Worm (Caenorhabditis elegans) whole organism, mixed stage, embryonic: ENCODE data around the gene taf-9.

Experiments used
- M03D4.4 ChIP-seq: sonication (generic microtip); optimal IDR thresholded peaks from 2 replicates; lab custom pipeline; 2017; ENCODE audit warnings: mild to moderate bottlenecking, missing genetic modification characterization, missing compliant biosample characterization
- bed-3 ChIP-seq: fragments of 200-800 bp; sonication (Bioruptor generic); optimal IDR thresholded peaks from 3 replicates; lab custom pipeline; 2018; ENCODE audit warnings: mild to moderate bottlenecking, missing genetic modification characterization, moderate library complexity, missing compliant biosample characterization
- blmp-1 ChIP-seq: fragments of 150-350 bp; optimal IDR thresholded peaks from 2 replicates; lab custom pipeline; 2014; ENCODE audit warnings: missing biosample characterization, missing genetic modification characterization
- ceh-39 ChIP-seq: fragments of 150-350 bp; optimal IDR thresholded peaks from 2 replicates; lab custom pipeline; 2014; ENCODE audit warnings: missing biosample characterization, missing genetic modification characterization
- ceh-43 ChIP-seq: fragments of 200-800 bp; sonication (Bioruptor generic); optimal IDR thresholded peaks from 2 replicates; lab custom pipeline; 2018; ENCODE audit warnings: mild to moderate bottlenecking, missing genetic modification characterization, moderate library complexity, missing compliant biosample characterization
- ceh-83 ChIP-seq: fragments of 200-800 bp; sonication (Bioruptor generic); optimal IDR thresholded peaks from 2 replicates; lab custom pipeline; 2018; ENCODE audit warnings: mild to moderate bottlenecking, missing genetic modification characterization, missing compliant biosample characterization
- ces-1 ChIP-seq: fragments of 150-350 bp; optimal IDR thresholded peaks from 2 replicates; lab custom pipeline; 2014; ENCODE audit warnings: missing biosample characterization, missing genetic modification reagents, missing genetic modification characterization
- cnd-1 ChIP-seq: fragments of 200-800 bp; sonication (Bioruptor generic); optimal IDR thresholded peaks from 2 replicates; lab custom pipeline; 2018; ENCODE audit warnings: mild to moderate bottlenecking, missing genetic modification characterization, missing compliant biosample characterization
- drap-1 ChIP-seq: fragments of 200-800 bp; sonication (Bioruptor generic); optimal IDR thresholded peaks from 3 replicates; lab custom pipeline; 2018; ENCODE audit warnings: mild to moderate bottlenecking, missing genetic modification characterization, missing compliant biosample characterization
- elt-1 ChIP-seq: sonication (generic microtip); optimal IDR thresholded peaks from 2 replicates; lab custom pipeline; 2017; ENCODE audit warnings: missing genetic modification characterization, mild to moderate bottlenecking, missing compliant biosample characterization, antibody characterized with exemption, moderate library complexity, borderline replicate concordance; ENCODE audit not compliant: insufficient read depth
- elt-3 ChIP-seq: fragments of 150-350 bp; optimal IDR thresholded peaks from 2 replicates; lab custom pipeline; 2014; ENCODE audit warnings: missing biosample characterization, missing genetic modification characterization
- flh-1 ChIP-seq: fragments of 200-800 bp; sonication (Bioruptor generic); optimal IDR thresholded peaks from 2 replicates; lab custom pipeline; 2018; ENCODE audit warnings: mild to moderate bottlenecking, missing genetic modification characterization, moderate library complexity, missing compliant biosample characterization
- ham-2 ChIP-seq: fragments of 200-800 bp; sonication (Bioruptor generic); optimal IDR thresholded peaks from 2 replicates; lab custom pipeline; 2018; ENCODE audit warnings: mild to moderate bottlenecking, missing genetic modification characterization, missing compliant biosample characterization
- hlh-1 ChIP-seq: fragments of 150-350 bp; optimal IDR thresholded peaks from 2 replicates; lab custom pipeline; 2014; ENCODE audit warnings: missing biosample characterization, missing genetic modification reagents, missing genetic modification characterization
- lin-13 ChIP-seq: fragments of 150-350 bp; optimal IDR thresholded peaks from 2 replicates; lab custom pipeline; 2014; ENCODE audit warnings: missing biosample characterization, missing genetic modification characterization
- lin-32 ChIP-seq: fragments of 200-800 bp; sonication (Bioruptor generic); optimal IDR thresholded peaks from 2 replicates; lab custom pipeline; 2018; ENCODE audit warnings: mild to moderate bottlenecking, missing genetic modification characterization, missing compliant biosample characterization
- mep-1 ChIP-seq: fragments of 150-350 bp; optimal IDR thresholded peaks from 2 replicates; lab custom pipeline; 2017; ENCODE audit warnings: missing biosample characterization, missing genetic modification reagents, missing genetic modification characterization, inconsistent platforms
- mls-2 ChIP-seq: sonication (generic microtip); optimal IDR thresholded peaks from 2 replicates; lab custom pipeline; 2016; ENCODE audit warnings: mild to moderate bottlenecking, missing genetic modification characterization, moderate library complexity, missing compliant biosample characterization
- nhr-12 ChIP-seq: fragments of 150-350 bp; optimal IDR thresholded peaks from 2 replicates; lab custom pipeline; 2014; ENCODE audit warnings: missing biosample characterization, missing genetic modification characterization
- nhr-2 ChIP-seq: fragments of 150-350 bp; optimal IDR thresholded peaks from 2 replicates; lab custom pipeline; 2014; ENCODE audit warnings: missing biosample characterization, missing genetic modification characterization
- nhr-28 ChIP-seq: fragments of 150-350 bp; optimal IDR thresholded peaks from 2 replicates; lab custom pipeline; 2014; ENCODE audit warnings: missing biosample characterization, missing genetic modification characterization
- pha-4 ChIP-seq: fragments of 150-350 bp; optimal IDR thresholded peaks from 2 replicates; lab custom pipeline; 2018; ENCODE audit warnings: missing biosample characterization, missing genetic modification reagents, missing genetic modification characterization
- sem-2 ChIP-seq: fragments of 200-800 bp; sonication (Bioruptor generic); optimal IDR thresholded peaks from 2 replicates; lab custom pipeline; 2018; ENCODE audit warnings: mild to moderate bottlenecking, missing genetic modification characterization, missing compliant biosample characterization
- snpc-4 ChIP-seq: fragments of 150-350 bp; optimal IDR thresholded peaks from 2 replicates; lab custom pipeline; 2014; ENCODE audit warnings: missing biosample characterization, missing genetic modification characterization
- unc-120 ChIP-seq: sonication (generic microtip); optimal IDR thresholded peaks from 2 replicates; lab custom pipeline; 2017; ENCODE audit warnings: missing genetic modification characterization, missing compliant biosample characterization; ENCODE audit not compliant: poor library complexity, severe bottlenecking
- unc-39 ChIP-seq: fragments of 150-350 bp; optimal IDR thresholded peaks from 2 replicates; lab custom pipeline; 2014; ENCODE audit warnings: missing biosample characterization, missing genetic modification characterization
- unc-62 ChIP-seq: fragments of 150-350 bp; optimal IDR thresholded peaks from 2 replicates; lab custom pipeline; 2014; ENCODE audit warnings: missing biosample characterization, missing genetic modification reagents, missing genetic modification characterization
- zip-8 ChIP-seq: fragments of 150-350 bp; optimal IDR thresholded peaks from 2 replicates; lab custom pipeline; 2014; ENCODE audit warnings: missing biosample characterization, missing genetic modification characterization
- ztf-11 ChIP-seq: fragments of 150-350 bp; optimal IDR thresholded peaks from 2 replicates; lab custom pipeline; 2014; ENCODE audit warnings: missing biosample characterization, missing genetic modification characterization

taf-9 gene

ce11 chrIII:13633826-13634225 lies 9.8 kb downstream of the taf-9 start:
- TF ChIP-seq ces-1 (GFP tag; lab: Kevin White, UChicago) (peak; percentile 38), ceh-83 (GFP tag; lab: Kevin White, UChicago) (no peak)

- TF ChIP-seq sem-2 (GFP tag; lab: Kevin White, UChicago): no peak
- TF ChIP-seq unc-120 (tag; lab: Kevin White, UChicago): no peak
- TF ChIP-seq unc-62 (GFP tag; lab: Kevin White, UChicago): peak; percentile 23
- no peak for TF ChIP-seq zip-8 (tag; lab: Kevin White, UChicago)
- TF ChIP-seq flh-1 (GFP tag; lab: Kevin White, UChicago): no peak
- no peak for TF ChIP-seq unc-39 (tag; lab: Kevin White, UChicago)
- no peak for TF ChIP-seq nhr-2 (tag; lab: Kevin White, UChicago)
- peak; percentile 71 for TF ChIP-seq hlh-1 (tag; lab: Kevin White, UChicago)
- no peak for TF ChIP-seq M03D4.4 (tag; lab: Kevin White, UChicago)
- TF ChIP-seq blmp-1 (tag; lab: Kevin White, UChicago): no peak
- no peak for TF ChIP-seq mls-2 (tag; lab: Kevin White, UChicago)
Observed at ce11 chrIII:13635235-13635634, 11.2 kb downstream of the taf-9 start.

DNA sequence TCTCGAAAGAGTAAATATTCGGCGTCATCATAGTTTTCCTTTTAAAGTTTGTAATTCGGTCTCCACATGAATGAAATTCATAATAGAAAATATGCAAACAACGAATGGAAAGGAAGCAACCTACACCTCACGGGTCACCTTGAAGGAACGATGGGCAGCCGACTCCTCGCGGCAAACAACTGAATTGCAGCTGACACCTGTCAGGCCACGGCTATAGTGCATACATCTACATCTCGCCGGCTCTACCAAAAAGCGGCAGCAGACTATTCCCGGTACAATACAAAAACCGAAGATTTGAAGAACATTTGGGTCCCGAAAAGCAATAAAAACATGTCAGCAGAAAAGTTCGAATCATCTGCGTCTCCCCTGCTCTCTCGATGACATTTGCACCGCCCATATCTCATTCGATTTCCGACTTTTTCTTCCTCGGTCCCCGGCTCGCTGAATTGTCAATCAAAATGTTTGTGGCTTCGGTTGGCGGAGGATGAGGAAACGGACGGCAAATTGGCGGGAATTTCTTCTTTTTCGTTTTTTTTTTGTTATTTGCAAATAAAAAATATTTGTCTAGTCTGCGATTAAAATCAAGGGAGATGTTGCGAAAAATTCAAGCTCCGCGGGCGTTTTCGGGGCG lies 11.8 kb downstream of the taf-9 start:
- TF ChIP-seq elt-3 (no peak), ces-1 (GFP tag; lab: Kevin White, UChicago) (peak; percentile 74), unc-120 (tag; lab: Kevin White, UChicago) (peak; percentile 53), hlh-1 (tag; lab: Kevin White, UChicago) (peak; percentile 34), elt-1 (tag; lab: Kevin White, UChicago) (no peak), unc-62 (GFP tag; lab: Kevin White, UChicago) (peak; percentile 85)

- TF ChIP-seq ces-1 (GFP tag; lab: Kevin White, UChicago) (peak; percentile 91), drap-1 (GFP tag; lab: Kevin White, UChicago) (no peak)
Observed at ce11 chrIII:13637681-13638080, 13.6 kb downstream of the taf-9 start.

DNA sequence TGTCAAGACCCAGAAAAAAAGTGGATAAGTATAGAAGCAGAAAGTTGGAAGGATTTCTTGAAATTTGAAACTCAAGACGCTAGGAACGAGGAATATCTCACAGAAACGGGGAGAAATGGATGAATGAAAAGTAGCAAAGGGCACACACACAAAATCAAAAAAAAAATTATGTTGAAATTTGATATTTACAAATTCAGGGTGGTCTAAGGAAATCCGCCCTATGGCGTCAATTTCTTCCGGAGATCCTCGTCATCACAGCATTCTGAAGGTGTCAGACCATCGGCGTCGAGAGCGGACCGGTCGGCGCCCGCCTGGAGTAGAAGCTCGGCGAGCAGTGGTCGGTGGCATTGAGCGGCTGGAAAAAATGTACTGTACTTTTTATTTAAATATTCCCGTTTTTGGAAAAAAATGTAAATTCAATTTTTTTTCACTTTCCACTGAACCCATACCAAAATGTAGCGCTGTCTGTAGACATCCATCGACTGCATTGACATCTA lies 16.0 kb downstream of the taf-9 start:
- TF ChIP-seq nhr-12 (tag; lab: Kevin White, UChicago) (no peak), elt-3 (no peak), snpc-4 (tag; lab: Kevin White, UChicago) (no peak), mep-1 (tag; lab: Kevin White, UChicago) (no peak), nhr-28 (tag; lab: Kevin White, UChicago) (no peak), lin-13 (tag; lab: Kevin White, UChicago) (no peak), unc-62 (GFP tag; lab: Kevin White, UChicago) (no peak), lin-32 (GFP tag; lab: Kevin White, UChicago) (no peak), drap-1 (GFP tag; lab: Kevin White, UChicago) (no peak), ceh-39 (tag; lab: Kevin White, UChicago) (no peak), unc-120 (tag; lab: Kevin White, UChicago) (no peak), pha-4 (tag; lab: Kevin White, UChicago) (no peak), ceh-43 (GFP tag; lab: Kevin White, UChicago) (no peak), ztf-11 (tag; lab: Kevin White, UChicago) (no peak), mls-2 (tag; lab: Kevin White, UChicago) (no peak), unc-39 (tag; lab: Kevin White, UChicago) (no peak), flh-1 (GFP tag; lab: Kevin White, UChicago) (no peak), bed-3 (GFP tag; lab: Kevin White, UChicago) (no peak), nhr-2 (tag; lab: Kevin White, UChicago) (no peak)
- TF ChIP-seq, all 35 proteins: peak for 0

DNA sequence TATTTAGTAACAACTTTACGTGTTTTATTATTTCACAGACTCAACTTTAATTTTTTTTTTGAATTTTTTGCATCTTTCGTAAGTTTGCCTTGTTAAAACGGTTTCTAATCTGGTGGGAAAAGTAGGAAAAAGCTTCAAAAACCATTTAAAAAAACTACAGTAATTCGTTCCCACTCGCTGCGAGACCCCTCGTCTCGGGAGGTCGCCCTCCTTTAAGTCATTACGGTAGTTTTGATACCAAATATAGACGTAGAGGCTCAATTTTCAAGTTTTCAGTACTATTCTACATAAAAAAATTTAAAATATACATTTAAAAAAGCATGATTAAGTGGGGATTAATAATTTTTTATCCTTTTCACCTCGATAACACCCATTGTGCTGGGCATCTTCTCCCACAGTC lies 16.8 kb downstream of the taf-9 start:
- TF ChIP-seq nhr-28 (tag; lab: Kevin White, UChicago) (no peak), mep-1 (tag; lab: Kevin White, UChicago) (no peak), sem-2 (GFP tag; lab: Kevin White, UChicago) (no peak), unc-120 (tag; lab: Kevin White, UChicago) (no peak), ham-2 (GFP tag; lab: Kevin White, UChicago) (no peak), ztf-11 (tag; lab: Kevin White, UChicago) (no peak), cnd-1 (tag; lab: Kevin White, UChicago) (no peak), ceh-39 (tag; lab: Kevin White, UChicago) (no peak)
